Worm (Caenorhabditis elegans): ENCODE data around the gene M163.8.

- no peak for TF ChIP-seq tbx-11 (GFP tag; IDR thresholded peaks at IDR 0.05)
- TF ChIP-seq hmbx-1 (tag; optimal IDR thresholded peaks at IDR 0.05), result no peak
- no peak for TF ChIP-seq sea-1 (GFP tag; conservative IDR thresholded peaks at IDR 0.05)
- TF ChIP-seq ceh-13 (GFP tag; optimal IDR thresholded peaks at IDR 0.05), result no peak
- no peak for TF ChIP-seq ama-1 (optimal IDR thresholded peaks at IDR 0.05)
- TF ChIP-seq F13C5.2 (tag; optimal IDR thresholded peaks at IDR 0.05), result no peak
- no peak for TF ChIP-seq B0310.2 (tag; optimal IDR thresholded peaks at IDR 0.05)
- no peak for TF ChIP-seq hnd-1 (tag; optimal IDR thresholded peaks at IDR 0.05)
- no peak for TF ChIP-seq flt-1 (GFP tag; IDR thresholded peaks at IDR 0.05)
- TF ChIP-seq ets-7 (tag; optimal IDR thresholded peaks at IDR 0.05), result no peak
These were observed 32.9 kb downstream of the M163.8 start for ce11 chrX:14517842-14518241.
